Comparison of ENCODE assay signal across 4 worm cellular contexts in the genomic region with DNA sequence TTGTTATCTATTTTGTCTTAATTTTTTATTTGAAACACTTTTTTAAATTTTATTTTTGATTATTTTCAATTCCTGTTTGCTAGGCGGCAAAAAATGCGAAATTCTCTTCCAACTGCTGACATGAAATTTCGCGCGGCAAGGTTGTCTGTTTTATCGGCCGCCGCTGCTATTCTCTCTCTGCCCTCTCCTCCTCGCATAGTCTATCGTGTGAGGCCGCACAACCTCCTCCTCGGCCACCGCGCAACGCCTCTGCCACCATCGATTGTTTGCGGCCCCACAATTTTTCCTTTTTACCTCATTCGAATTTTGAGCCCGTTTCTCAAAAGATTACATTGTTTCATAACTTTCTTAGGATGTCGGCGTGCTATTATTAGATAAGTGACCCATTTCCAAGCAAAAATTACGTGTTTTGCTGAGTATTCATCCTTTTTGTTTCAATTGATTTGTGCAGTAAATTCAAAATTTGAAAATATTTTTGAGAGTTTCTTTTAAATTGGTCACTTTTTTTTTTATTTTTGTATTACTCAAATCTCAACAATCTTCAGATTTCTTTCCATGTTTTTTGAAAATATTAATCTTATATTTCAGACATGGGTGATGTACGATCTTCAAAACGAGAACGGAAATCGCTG.
TF ChIP-seq lines count a peak whose summit lies in the region.

Gene F28H6.4, plus strand, starts transcription at position 582 of the 632 bp plus-strand sequence.

TF ChIP-seq in whole organism, L2 larva, 48 proteins besides CTCF, POLR2A, EP300 and RAD21:
- TF ChIP-seq unc-55 (GFP tag; optimal IDR thresholded peaks at IDR 0.05; lab: Kevin White, UChicago) (peak; percentile 47), ztf-1 (GFP tag; conservative IDR thresholded peaks at IDR 0.05; lab: Robert Waterston, UW) (no peak), fos-1 (tag; optimal IDR thresholded peaks at IDR 0.05; lab: Kevin White, UChicago) (peak; percentile 17)

TF ChIP-seq in whole organism, L4 larva, 104 proteins besides CTCF, POLR2A, EP300 and RAD21 (continues in another document):
- TF ChIP-seq hlh-30 (tag; optimal IDR thresholded peaks at IDR 0.05; lab: Kevin White, UChicago; ENCODE audit: insufficient read depth) = peak; percentile 29
- TF ChIP-seq ceh-82 (tag; optimal IDR thresholded peaks at IDR 0.05; lab: Kevin White, UChicago) = no peak
- TF ChIP-seq lim-7 (GFP tag; IDR thresholded peaks at IDR 0.05; lab: Robert Waterston, UW) = no peak
- peak; percentile 71 for TF ChIP-seq mes-2 (tag; optimal IDR thresholded peaks at IDR 0.05; lab: Kevin White, UChicago; ENCODE audit: poor library complexity, severe bottlenecking)
- no peak for TF ChIP-seq attf-4 (tag; optimal IDR thresholded peaks at IDR 0.05; lab: Kevin White, UChicago)
- TF ChIP-seq daf-19 (GFP tag; conservative IDR thresholded peaks at IDR 0.05; lab: Robert Waterston, UW) = no peak
- no peak for TF ChIP-seq egl-43 (GFP tag; IDR thresholded peaks at IDR 0.05; lab: Robert Waterston, UW)
- peak; percentile 51 for TF ChIP-seq hlh-11 (tag; optimal IDR thresholded peaks at IDR 0.05; lab: Kevin White, UChicago)
- no peak for TF ChIP-seq unc-62 (GFP tag; optimal IDR thresholded peaks at IDR 0.05 in 1 of 2; lab: Kevin White, UChicago)
- no peak for TF ChIP-seq unc-62 (tag; optimal IDR thresholded peaks at IDR 0.05; lab: Kevin White, UChicago)
- no peak for TF ChIP-seq ceh-28 (tag; optimal IDR thresholded peaks at IDR 0.05; lab: Kevin White, UChicago)
- peak; percentile 46 for TF ChIP-seq set-16 (GFP tag; IDR thresholded peaks at IDR 0.05; lab: Robert Waterston, UW)
- no peak for TF ChIP-seq nhr-237 (tag; optimal IDR thresholded peaks at IDR 0.05; lab: Kevin White, UChicago)
- TF ChIP-seq mxl-3 (GFP tag; optimal IDR thresholded peaks at IDR 0.05; lab: Kevin White, UChicago) = peak; percentile 17
- no peak for TF ChIP-seq zag-1 (tag; optimal IDR thresholded peaks at IDR 0.05; lab: Kevin White, UChicago)
- no peak for TF ChIP-seq fos-1 (tag; optimal IDR thresholded peaks at IDR 0.05; lab: Kevin White, UChicago)
- TF ChIP-seq daf-16 (GFP tag; optimal IDR thresholded peaks at IDR 0.05; lab: Kevin White, UChicago) = no peak
- TF ChIP-seq daf-16 (tag; optimal IDR thresholded peaks at IDR 0.05; lab: Kevin White, UChicago) = peak; percentile 16
- no peak for TF ChIP-seq lin-15B (tag; optimal IDR thresholded peaks at IDR 0.05; lab: Kevin White, UChicago)
- TF ChIP-seq zip-11 (GFP tag; IDR thresholded peaks at IDR 0.05; lab: Robert Waterston, UW) = no peak
- no peak for TF ChIP-seq dve-1 (tag; optimal IDR thresholded peaks at IDR 0.05; lab: Kevin White, UChicago; ENCODE audit: insufficient read depth)
- no peak for TF ChIP-seq gei-8 (GFP tag; optimal IDR thresholded peaks at IDR 0.05; lab: Kevin White, UChicago)
- no peak for TF ChIP-seq lin-1 (GFP tag; IDR thresholded peaks at IDR 0.05; lab: Robert Waterston, UW)
- no peak for TF ChIP-seq dmd-9 (GFP tag; IDR thresholded peaks at IDR 0.05; lab: Robert Waterston, UW)
- no peak for TF ChIP-seq spr-1 (tag; optimal IDR thresholded peaks at IDR 0.05; lab: Kevin White, UChicago)
- no peak for TF ChIP-seq zfp-2 (tag; optimal IDR thresholded peaks at IDR 0.05; lab: Kevin White, UChicago)
- TF ChIP-seq daf-8 (GFP tag; IDR thresholded peaks at IDR 0.05; lab: Robert Waterston, UW) = no peak
- TF ChIP-seq nhr-10 (tag; optimal IDR thresholded peaks at IDR 0.05; lab: Kevin White, UChicago) = no peak

TF ChIP-seq in whole organism, late embryonic, 69 proteins besides CTCF, POLR2A, EP300 and RAD21:
- TF ChIP-seq nfya-1 (tag; optimal IDR thresholded peaks at IDR 0.05; lab: Kevin White, UChicago) (peak; percentile 28), tbx-2 (tag; optimal IDR thresholded peaks at IDR 0.05; lab: Kevin White, UChicago) (peak; percentile 35), Y22D7AL.16 (tag; optimal IDR thresholded peaks at IDR 0.05; lab: Kevin White, UChicago) (no peak), hlh-8 (tag; optimal IDR thresholded peaks at IDR 0.05; lab: Kevin White, UChicago) (no peak), sdc-2 (tag; optimal IDR thresholded peaks at IDR 0.05; lab: Kevin White, UChicago) (no peak), tbx-7 (tag; optimal IDR thresholded peaks at IDR 0.05; lab: Kevin White, UChicago) (no peak), pha-4 (tag; optimal IDR thresholded peaks at IDR 0.05; lab: Kevin White, UChicago) (no peak), syd-9 (tag; optimal IDR thresholded peaks at IDR 0.05; lab: Kevin White, UChicago) (no peak), ama-1 (optimal IDR thresholded peaks at IDR 0.05; lab: Kevin White, UChicago) (no peak), sox-4 (tag; optimal IDR thresholded peaks at IDR 0.05; lab: Kevin White, UChicago) (no peak), ceh-9 (tag; optimal IDR thresholded peaks at IDR 0.05; lab: Kevin White, UChicago) (no peak), ceh-18 (tag; optimal IDR thresholded peaks at IDR 0.05; lab: Kevin White, UChicago) (peak; percentile 5), ceh-19 (GFP tag; optimal IDR thresholded peaks at IDR 0.05; lab: Kevin White, UChicago) (no peak), C08G9.2 (tag; optimal IDR thresholded peaks at IDR 0.05; lab: Kevin White, UChicago) (peak; percentile 51), elt-2 (tag; optimal IDR thresholded peaks at IDR 0.05; lab: Kevin White, UChicago) (no peak), ceh-2 (tag; optimal IDR thresholded peaks at IDR 0.05; lab: Kevin White, UChicago) (peak; percentile 14), ets-4 (tag; optimal IDR thresholded peaks at IDR 0.05; lab: Kevin White, UChicago) (peak; percentile 28), madf-2 (tag; optimal IDR thresholded peaks at IDR 0.05; lab: Kevin White, UChicago) (no peak), ceh-31 (tag; optimal IDR thresholded peaks at IDR 0.05; lab: Kevin White, UChicago) (peak; percentile 69), ceh-48 (tag; optimal IDR thresholded peaks at IDR 0.05; lab: Kevin White, UChicago) (peak; percentile 45)

TF ChIP-seq in whole organism, mixed stage, embryonic, 35 proteins besides CTCF, POLR2A, EP300 and RAD21:
- TF ChIP-seq ham-2 (GFP tag; optimal IDR thresholded peaks at IDR 0.05; lab: Kevin White, UChicago) (no peak), sptf-1 (tag; optimal IDR thresholded peaks at IDR 0.05; lab: Kevin White, UChicago) (peak; percentile 3)
